Worm (Caenorhabditis elegans) whole organism, L1 larva: ENCODE data around the gene clec-75.
"Not testable (repeated sequence)": the region's sequence is repeated elsewhere in the genome, so short reads cannot be mapped to it uniquely, and the experiment has no call there.

Source experiments
- ceh-82 ChIP-seq, 3 experiments: fragments of 150-350 bp in 1 of 3; sonication (generic microtip) in 2 of 3; optimal IDR thresholded peaks; 2 replicates each; lab custom pipeline; 2014 to 2017; ENCODE audit warnings: missing biosample characterization in 3 of 3, missing genetic modification characterization in 3 of 3
- dsc-1 ChIP-seq: sonication (generic microtip); optimal IDR thresholded peaks from 2 replicates; lab custom pipeline; 2016; ENCODE audit warnings: mild to moderate bottlenecking, missing genetic modification characterization, missing compliant biosample characterization
- egl-27 ChIP-seq, 2 experiments: fragments of 150-350 bp in 1 of 2; sonication (generic microtip); optimal IDR thresholded peaks; 3 replicates each; lab custom pipeline; 2017 to 2018; ENCODE audit warnings: missing biosample characterization in 2 of 2, missing genetic modification characterization in 2 of 2, missing genetic modification reagents in 2 of 2
- nhr-71 ChIP-seq: sonication (generic microtip); optimal IDR thresholded peaks from 2 replicates; lab custom pipeline; 2016; ENCODE audit warnings: mild to moderate bottlenecking, missing genetic modification characterization, moderate library complexity, missing compliant biosample characterization
- nhr-90 ChIP-seq: sonication (generic microtip); optimal IDR thresholded peaks from 2 replicates; lab custom pipeline; 2016; ENCODE audit warnings: mild to moderate bottlenecking, missing genetic modification characterization, missing compliant biosample characterization; ENCODE audit not compliant: poor library complexity
- skn-1 ChIP-seq: fragments of 150-350 bp; optimal IDR thresholded peaks from 2 replicates; lab custom pipeline; 2014; ENCODE audit warnings: missing biosample characterization, missing genetic modification characterization
- snpc-4 ChIP-seq: fragments of 150-350 bp; optimal IDR thresholded peaks from 2 replicates; lab custom pipeline; 2014; ENCODE audit warnings: missing biosample characterization, missing genetic modification characterization
- unc-86 ChIP-seq: sonication (generic microtip); optimal IDR thresholded peaks from 2 replicates; lab custom pipeline; 2016; ENCODE audit warnings: missing genetic modification characterization, missing compliant biosample characterization
- ztf-4 ChIP-seq: fragments of 150-350 bp; optimal IDR thresholded peaks from 2 replicates; lab custom pipeline; 2014; ENCODE audit warnings: missing biosample characterization, missing genetic modification characterization

DNA sequence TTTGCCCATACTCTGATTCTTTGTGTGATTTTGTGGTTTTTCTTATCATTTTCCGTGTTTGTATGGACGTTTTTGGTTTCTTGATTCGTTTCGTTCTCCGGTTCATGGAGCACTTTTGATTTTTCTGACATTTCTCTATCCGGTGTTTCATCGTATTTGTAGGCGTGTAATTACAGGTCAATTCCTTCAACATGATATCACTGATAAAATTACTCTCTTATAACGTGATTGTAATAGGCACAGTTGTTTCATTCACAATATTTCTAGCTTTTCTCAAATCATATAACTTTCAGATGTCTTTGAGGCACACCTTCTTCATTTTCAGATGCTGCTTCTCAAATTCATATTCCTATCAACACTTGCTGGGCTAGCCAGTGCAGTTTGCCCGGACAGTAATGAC is 28.1 kb upstream of the clec-75 start, which contains the start of gene clec-70:
- not testable (repeated sequence) for TF ChIP-seq egl-27 (tag; optimal IDR thresholded peaks at IDR 0.05; lab: Kevin White, UChicago); ztf-4 (tag; lab: Kevin White, UChicago); ceh-82 (tag; optimal IDR thresholded peaks at IDR 0.05; lab: Kevin White, UChicago); dsc-1 (tag; lab: Kevin White, UChicago); snpc-4 (tag; lab: Kevin White, UChicago); skn-1; unc-86; nhr-71 (tag; lab: Kevin White, UChicago); nhr-90
